Fruit fly (Drosophila melanogaster) whole organism, adult: Measurements from ENCODE around the gene LManI.

Source experiments
- CG11617 ChIP-seq: fragments of 200-800 bp; sonication (Bioruptor generic); optimal IDR thresholded peaks from 2 replicates; lab custom pipeline; 2017; ENCODE audit warnings: mild to moderate bottlenecking, missing biosample characterization, missing genetic modification reagents, missing genetic modification characterization
- CG12768 ChIP-seq: fragments of 200-800 bp; sonication (Bioruptor generic); optimal IDR thresholded peaks from 2 replicates; lab custom pipeline; 2017; ENCODE audit warnings: missing biosample characterization, missing genetic modification characterization, mild to moderate bottlenecking, moderate library complexity, missing genetic modification reagents
- CG14711 ChIP-seq: fragments of 200-800 bp; sonication (Bioruptor generic); optimal IDR thresholded peaks from 2 replicates; lab custom pipeline; 2018; ENCODE audit warnings: missing biosample characterization, mild to moderate bottlenecking, missing genetic modification characterization, moderate library complexity
- CG1620 ChIP-seq: fragments of 200-800 bp; sonication (Bioruptor generic); optimal IDR thresholded peaks from 2 replicates; lab custom pipeline; 2016; ENCODE audit warnings: missing biosample characterization, missing genetic modification characterization
- CG33017 ChIP-seq: fragments of 200-800 bp; sonication (Bioruptor generic); optimal IDR thresholded peaks from 2 replicates; lab custom pipeline; 2018; ENCODE audit warnings: missing biosample characterization, mild to moderate bottlenecking, missing genetic modification characterization, moderate library complexity
- CG5204 ChIP-seq: fragments of 200-800 bp; sonication (Bioruptor generic); optimal IDR thresholded peaks from 2 replicates; lab custom pipeline; 2016; ENCODE audit warnings: missing biosample characterization, missing genetic modification characterization
- CG7045 ChIP-seq: fragments of 200-800 bp; sonication (Bioruptor generic); optimal IDR thresholded peaks from 2 replicates; lab custom pipeline; 2017; ENCODE audit warnings: missing biosample characterization, mild to moderate bottlenecking, missing genetic modification characterization
- CG7101 ChIP-seq: fragments of 200-800 bp; sonication (Bioruptor generic); optimal IDR thresholded peaks from 2 replicates; lab custom pipeline; 2018; ENCODE audit warnings: missing biosample characterization, mild to moderate bottlenecking, missing genetic modification characterization, moderate library complexity
- Clk ChIP-seq: fragments of 200-800 bp; sonication (Bioruptor generic); optimal IDR thresholded peaks from 2 replicates; lab custom pipeline; 2017; ENCODE audit warnings: missing biosample characterization, missing genetic modification characterization
- Crg-1 ChIP-seq: fragments of 200-800 bp; sonication (Bioruptor generic); optimal IDR thresholded peaks from 2 replicates; lab custom pipeline; 2016; ENCODE audit warnings: missing biosample characterization, missing genetic modification characterization
- Hr96 ChIP-seq: fragments of 200-800 bp; sonication (Bioruptor generic); optimal IDR thresholded peaks from 2 replicates; lab custom pipeline; 2016; ENCODE audit warnings: missing biosample characterization, missing genetic modification characterization
- Mnt ChIP-seq: fragments of 200-800 bp; sonication (Bioruptor generic); optimal IDR thresholded peaks from 2 replicates; lab custom pipeline; 2016; ENCODE audit warnings: missing biosample characterization, mild to moderate bottlenecking, missing genetic modification characterization
- bab1 ChIP-seq: fragments of 200-800 bp; sonication (Bioruptor generic); optimal IDR thresholded peaks from 3 replicates; lab custom pipeline; 2019; ENCODE audit warnings: missing biosample characterization, mild to moderate bottlenecking, missing genetic modification characterization, moderate library complexity
- cic ChIP-seq: fragments of 200-800 bp; sonication (Bioruptor generic); optimal IDR thresholded peaks from 2 replicates; lab custom pipeline; 2017; ENCODE audit warnings: missing biosample characterization, mild to moderate bottlenecking, missing genetic modification characterization, moderate library complexity
- cnc ChIP-seq, 2 experiments: fragments of >200 bp; optimal IDR thresholded peaks; 2 replicates each; lab custom pipeline; 2017
- kay ChIP-seq: fragments of 200-800 bp; sonication (Bioruptor generic); peaks from one replicate; lab custom pipeline; 2016; ENCODE audit warnings: missing biosample characterization, missing genetic modification characterization, borderline replicate concordance
- ovo ChIP-seq: fragments of 200-800 bp; sonication (Bioruptor generic); optimal IDR thresholded peaks from 2 replicates; lab custom pipeline; 2016; ENCODE audit warnings: missing biosample characterization, missing genetic modification characterization
- pad ChIP-seq: fragments of 200-800 bp; sonication (Bioruptor generic); optimal IDR thresholded peaks from 3 replicates; lab custom pipeline; 2017; ENCODE audit warnings: missing biosample characterization, missing genetic modification characterization, mild to moderate bottlenecking, moderate library complexity, missing genetic modification reagents
- tj ChIP-seq: fragments of 200-800 bp; sonication (Bioruptor generic); optimal IDR thresholded peaks from 3 replicates; lab custom pipeline; 2017; ENCODE audit warnings: missing biosample characterization, mild to moderate bottlenecking, missing genetic modification characterization, moderate library complexity
- toe ChIP-seq: fragments of 200-800 bp; sonication (Bioruptor generic); optimal IDR thresholded peaks from 2 replicates; lab custom pipeline; 2016; ENCODE audit warnings: missing biosample characterization, missing genetic modification characterization

The LManI gene

dm6 chr2L:10428528-10428927 is 28.5 kb downstream of the LManI start, which contains the start of gene CG5188:
TSS of gene CG5188 (plus strand) at chr2L:10428829.
- TF ChIP-seq kay: no peak
- TF ChIP-seq Mnt (GFP tag; lab: Kevin White, UChicago): peak; percentile 30
- TF ChIP-seq CG7045 (GFP tag; lab: Kevin White, UChicago): peak; percentile 10
- TF ChIP-seq cic (GFP tag; lab: Kevin White, UChicago): peak; percentile 2
- no peak for TF ChIP-seq Clk (GFP tag; lab: Kevin White, UChicago)
- TF ChIP-seq CG1620: no peak
- TF ChIP-seq CG33017: peak; percentile 66
- no peak for TF ChIP-seq pad (GFP tag; lab: Kevin White, UChicago)
- no peak for TF ChIP-seq cnc (optimal IDR thresholded peaks at IDR 0.05; lab: Kevin White, UChicago)
- no peak for TF ChIP-seq toe
- no peak for TF ChIP-seq Crg-1 (GFP tag; lab: Kevin White, UChicago)
- no peak for TF ChIP-seq Hr96 (GFP tag; lab: Kevin White, UChicago)
- TF ChIP-seq bab1: peak; percentile 51
- peak; percentile 1 for TF ChIP-seq tj (GFP tag; lab: Kevin White, UChicago)
- TF ChIP-seq CG11617 (GFP tag; lab: Kevin White, UChicago): peak; percentile 55
- peak; percentile 55 for TF ChIP-seq CG7101 (tag; lab: Kevin White, UChicago)
- peak; percentile 10 for TF ChIP-seq ovo (GFP tag; lab: Kevin White, UChicago)
- TF ChIP-seq CG14711: peak; percentile 59
- no peak for TF ChIP-seq CG5204 (GFP tag; lab: Kevin White, UChicago)
- no peak for TF ChIP-seq CG12768 (GFP tag; lab: Kevin White, UChicago)

- TF ChIP-seq bab1: peak; percentile 34
- TF ChIP-seq cic (GFP tag; lab: Kevin White, UChicago): peak; percentile 26
- no peak for TF ChIP-seq CG7045 (GFP tag; lab: Kevin White, UChicago)
- TF ChIP-seq CG33017: no peak
- TF ChIP-seq Crg-1 (GFP tag; lab: Kevin White, UChicago): peak; percentile 54
- TF ChIP-seq cnc (optimal IDR thresholded peaks at IDR 0.05; lab: Kevin White, UChicago): peak in 1 of 2 experiments; percentile 2
- peak; percentile 97 for TF ChIP-seq tj (GFP tag; lab: Kevin White, UChicago)
- TF ChIP-seq CG14711: peak; percentile 65
- TF ChIP-seq pad (GFP tag; lab: Kevin White, UChicago): no peak
- peak; percentile 65 for TF ChIP-seq CG11617 (GFP tag; lab: Kevin White, UChicago)
- TF ChIP-seq CG7101 (tag; lab: Kevin White, UChicago): peak; percentile 63
- peak; percentile 89 for TF ChIP-seq Mnt (GFP tag; lab: Kevin White, UChicago)
- no peak for TF ChIP-seq ovo (GFP tag; lab: Kevin White, UChicago)
- no peak for TF ChIP-seq CG1620
- no peak for TF ChIP-seq toe
These were observed 30.4 kb downstream of the LManI start, which contains the start of the genes SmB and KdelR for dm6 chr2L:10426534-10427048. TSS of gene SmB (minus strand) at chr2L:10426627. TSS of gene KdelR (plus strand) at chr2L:10426887.

dm6 chr2L:10425599-10425998 is 31.4 kb downstream of the LManI start:
- TF ChIP-seq CG5204 (GFP tag; lab: Kevin White, UChicago) (no peak), Hr96 (GFP tag; lab: Kevin White, UChicago) (no peak), Mnt (GFP tag; lab: Kevin White, UChicago) (no peak), CG12768 (GFP tag; lab: Kevin White, UChicago) (no peak), CG11617 (GFP tag; lab: Kevin White, UChicago) (no peak), CG7101 (tag; lab: Kevin White, UChicago) (no peak), cnc (optimal IDR thresholded peaks at IDR 0.05; lab: Kevin White, UChicago) (no peak), Crg-1 (GFP tag; lab: Kevin White, UChicago) (no peak), toe (no peak), bab1 (no peak), CG14711 (no peak), CG33017 (no peak), tj (GFP tag; lab: Kevin White, UChicago) (no peak), kay (no peak), CG1620 (no peak), ovo (GFP tag; lab: Kevin White, UChicago) (no peak), cic (GFP tag; lab: Kevin White, UChicago) (no peak), CG7045 (GFP tag; lab: Kevin White, UChicago) (no peak), pad (GFP tag; lab: Kevin White, UChicago) (no peak), Clk (GFP tag; lab: Kevin White, UChicago) (no peak)

DNA sequence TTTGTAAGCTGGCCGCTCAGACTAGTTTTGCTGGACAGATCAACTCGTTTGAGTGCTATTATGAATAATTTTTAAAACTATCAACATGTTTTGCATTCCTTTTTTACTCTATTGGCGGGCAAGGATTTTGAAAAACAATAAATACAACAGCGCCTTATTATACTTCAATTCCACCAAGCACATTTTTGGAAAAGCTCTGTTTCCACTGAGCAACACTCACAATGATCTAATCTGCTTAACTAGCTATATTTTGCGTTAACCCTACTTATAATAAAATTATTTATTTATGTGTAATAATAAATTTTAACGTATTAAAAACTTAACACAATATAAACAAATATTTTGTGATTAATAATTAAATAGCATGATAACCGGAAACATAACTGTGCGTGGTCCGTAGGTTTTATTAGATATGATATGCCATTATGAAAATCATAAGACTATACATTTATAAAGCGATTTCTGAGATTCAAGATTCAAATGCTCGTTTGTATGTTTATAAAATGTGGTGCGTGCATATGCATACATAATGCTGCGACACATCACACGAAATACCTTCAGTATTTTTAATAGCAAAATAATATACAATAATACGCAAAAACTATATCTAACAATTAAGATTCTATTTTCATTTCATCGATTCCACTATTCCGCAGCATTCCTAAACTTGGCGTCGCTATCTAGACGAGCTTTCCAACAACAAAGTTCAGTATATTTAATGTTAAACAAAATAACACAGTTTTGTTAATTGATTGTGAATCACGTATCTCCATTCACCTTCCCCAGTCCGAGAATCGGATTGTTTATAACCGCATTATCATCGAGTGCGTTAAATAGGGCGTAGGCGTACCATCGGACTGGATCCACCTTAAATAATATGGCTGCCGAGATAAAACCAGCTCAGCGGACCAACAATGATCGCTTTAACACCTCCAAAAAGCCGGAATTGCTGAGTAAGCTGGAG is 34.1 kb downstream of the LManI start, which contains the start of the genes pie and Wdfy2:
pie (minus strand) TSS at position 138 of the 964 bp plus-strand sequence.
Wdfy2 (plus strand) TSS at position 649 of the 964 bp plus-strand sequence.
- TF ChIP-seq CG7101 (tag; lab: Kevin White, UChicago) (no peak), CG7045 (GFP tag; lab: Kevin White, UChicago) (no peak), CG1620 (no peak), CG11617 (GFP tag; lab: Kevin White, UChicago) (no peak), toe (no peak), Crg-1 (GFP tag; lab: Kevin White, UChicago) (no peak), bab1 (peak; percentile 4), Clk (GFP tag; lab: Kevin White, UChicago) (no peak), CG14711 (no peak), CG12768 (GFP tag; lab: Kevin White, UChicago) (no peak), CG5204 (GFP tag; lab: Kevin White, UChicago) (no peak), Mnt (GFP tag; lab: Kevin White, UChicago) (no peak), tj (GFP tag; lab: Kevin White, UChicago) (peak; percentile 88), Hr96 (GFP tag; lab: Kevin White, UChicago) (no peak), kay (peak; percentile 68), cic (GFP tag; lab: Kevin White, UChicago) (no peak)
